Worm (Caenorhabditis elegans): ENCODE results near the gene Y38F1A.1.

DNA sequence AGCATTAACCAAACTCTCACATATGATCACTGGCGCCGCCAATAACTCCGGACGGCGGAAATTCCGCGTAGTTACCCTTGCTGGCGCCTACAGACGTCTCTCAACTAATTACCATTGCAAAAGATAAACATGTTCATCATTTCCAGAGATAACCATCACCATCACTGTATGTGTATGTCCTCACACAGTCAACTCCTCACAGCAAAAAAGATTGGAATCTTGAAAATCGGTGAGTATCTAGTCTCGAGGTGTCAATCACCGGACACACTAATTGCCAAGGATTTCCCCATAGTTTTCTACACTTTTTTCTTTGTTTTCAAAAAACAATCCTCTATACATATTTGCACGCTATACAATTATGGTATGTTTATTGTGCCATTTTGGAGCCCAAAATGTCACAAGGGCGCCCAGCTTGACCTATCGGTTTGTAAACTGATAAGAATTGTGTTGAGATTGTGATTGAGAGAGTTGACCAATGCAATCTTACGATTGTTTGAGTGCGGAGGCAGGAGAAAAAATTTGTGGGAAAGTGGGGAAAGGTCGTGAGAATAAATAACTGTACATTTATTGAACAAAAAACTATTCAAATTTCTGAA is 27.5 kb upstream of the Y38F1A.1 start:
- TF ChIP-seq nhr-76 (tag; optimal IDR thresholded peaks at IDR 0.05) (no peak), mep-1 (tag; optimal IDR thresholded peaks at IDR 0.05) (no peak), lin-13 (GFP tag; optimal IDR thresholded peaks at IDR 0.05) (no peak), egl-27 (tag; optimal IDR thresholded peaks at IDR 0.05) (no peak)

Data from whole organism, L4 larva.